Worm (Caenorhabditis elegans) whole organism, late embryonic: ENCODE data around the gene T01D3.3.

Experiments
- che-1 ChIP-seq: sonication (generic microtip); optimal IDR thresholded peaks from 2 replicates; lab custom pipeline; 2016; ENCODE audit warnings: mild to moderate bottlenecking, missing genetic modification characterization, missing compliant biosample characterization
- dve-1 ChIP-seq: sonication (generic microtip); optimal IDR thresholded peaks from 2 replicates; lab custom pipeline; 2017; ENCODE audit warnings: antibody characterized with exemption, mild to moderate bottlenecking, missing genetic modification characterization, missing compliant biosample characterization
- elt-2 ChIP-seq: sonication (generic microtip); optimal IDR thresholded peaks from 2 replicates; lab custom pipeline; 2016; ENCODE audit warnings: missing genetic modification reagents, missing genetic modification characterization, missing compliant biosample characterization
- hlh-13 ChIP-seq: fragments of 200-800 bp; sonication (Bioruptor generic); optimal IDR thresholded peaks from 2 replicates; lab custom pipeline; 2018; ENCODE audit warnings: mild to moderate bottlenecking, missing genetic modification characterization, missing compliant biosample characterization
- hlh-8 ChIP-seq: sonication (generic microtip); optimal IDR thresholded peaks from 2 replicates; lab custom pipeline; 2016; ENCODE audit warnings: missing genotype, missing genetic modification characterization, missing compliant biosample characterization
- lin-11 ChIP-seq: fragments of 200-800 bp; sonication (Bioruptor generic); optimal IDR thresholded peaks from 2 replicates; lab custom pipeline; 2018; ENCODE audit warnings: mild to moderate bottlenecking, missing genetic modification characterization, missing compliant biosample characterization
- npax-4 ChIP-seq: sonication (generic microtip); optimal IDR thresholded peaks from 2 replicates; lab custom pipeline; 2016; ENCODE audit warnings: missing genetic modification characterization, missing compliant biosample characterization
- pag-3 ChIP-seq: sonication (generic microtip); optimal IDR thresholded peaks from 2 replicates; lab custom pipeline; 2016; ENCODE audit warnings: missing compliant biosample characterization, missing genetic modification characterization, borderline replicate concordance
- pha-4 ChIP-seq: fragments of 150-350 bp; optimal IDR thresholded peaks from 2 replicates; lab custom pipeline; 2018; ENCODE audit warnings: missing biosample characterization, missing genetic modification reagents, missing genetic modification characterization
- pros-1 ChIP-seq: fragments of 150-350 bp; optimal IDR thresholded peaks from 2 replicates; lab custom pipeline; 2014; ENCODE audit warnings: missing biosample characterization, missing genetic modification reagents, missing genetic modification characterization
- sdc-2 ChIP-seq: sonication (generic microtip); optimal IDR thresholded peaks from 2 replicates; lab custom pipeline; 2016; ENCODE audit warnings: missing genotype, missing genetic modification characterization, missing compliant biosample characterization
- unc-3 ChIP-seq, 2 experiments: fragments of 200-800 bp in 1 of 2; sonication (Bioruptor generic) in 1 of 2; sonication (generic microtip) in 1 of 2; conservative IDR thresholded peaks in 1 of 2; optimal IDR thresholded peaks in 1 of 2; 2 replicates each; pipeline versions ENCODE4 v1.3.6 to Lab custom; 2016 to 2022; ENCODE audit warnings: missing compliant biosample characterization in 2 of 2, missing genetic modification characterization in 2 of 2, missing genetic modification reagents in 1 of 2
- unc-86 ChIP-seq: sonication (generic microtip); optimal IDR thresholded peaks from 2 replicates; lab custom pipeline; 2016; ENCODE audit warnings: missing genetic modification characterization, missing compliant biosample characterization

- TF ChIP-seq pros-1 = no peak
- no peak for TF ChIP-seq pha-4 (tag; lab: Kevin White, UChicago)
- TF ChIP-seq npax-4 (tag; lab: Kevin White, UChicago) = no peak
- TF ChIP-seq lin-11 = no peak
- TF ChIP-seq che-1 (tag; lab: Kevin White, UChicago) = no peak
- TF ChIP-seq hlh-13 (GFP tag; lab: Kevin White, UChicago) = no peak
- no peak for TF ChIP-seq pag-3 (tag; lab: Kevin White, UChicago)
- TF ChIP-seq unc-3 (GFP tag; conservative IDR thresholded peaks at IDR 0.05; lab: Robert Waterston, UW) = no peak
- TF ChIP-seq unc-3 (tag; optimal IDR thresholded peaks at IDR 0.05; lab: Kevin White, UChicago) = no peak
- no peak for TF ChIP-seq unc-86 (tag; lab: Kevin White, UChicago)
- TF ChIP-seq hlh-8 = no peak
- TF ChIP-seq sdc-2 (tag; lab: Kevin White, UChicago) = no peak
- peak; percentile 54 for TF ChIP-seq elt-2 (tag; lab: Kevin White, UChicago)
- TF ChIP-seq dve-1 (tag; lab: Kevin White, UChicago) = no peak
Measured at ce11 chrV:13659219-13659618, 44.9 kb upstream of the T01D3.3 start.
